Fruit fly (Drosophila melanogaster): ENCODE data around the gene CG3862.

dm6 chr2L:811405-811804 lies 14.3 kb downstream of the CG3862 start, which contains the start of gene Dbp21E2:
- TF ChIP-seq Pif1B (GFP tag; optimal IDR thresholded peaks at IDR 0.05) (no peak), CG9948 (tag; optimal IDR thresholded peaks at IDR 0.05) (no peak), rn (GFP tag; IDR thresholded peaks at IDR 0.05) (no peak), CG32121 (GFP tag; IDR thresholded peaks at IDR 0.05) (no peak), CG17806 (tag; optimal IDR thresholded peaks at IDR 0.05) (no peak)

Measured in whole organism, pupa.